Fruit fly (Drosophila melanogaster): Measurements from ENCODE around the gene CG5199.
A peak's percentile ranks its signal among the peaks of the same experiment; 100 is the strongest.

The CG5199 gene

dm6 chr3L:20447957-20448356 lies 4.7 kb downstream of the CG5199 start (continued):
- peak; percentile 37 for TF ChIP-seq nom (GFP tag; optimal IDR thresholded peaks at IDR 0.05)
- TF ChIP-seq bsh (GFP tag; optimal IDR thresholded peaks at IDR 0.05) = peak in 1 of 2 experiments; percentile 5
- TF ChIP-seq B-H2 (GFP tag; optimal IDR thresholded peaks at IDR 0.05) = peak; percentile 30
- peak; percentile 66 for TF ChIP-seq CG2678 (tag; optimal IDR thresholded peaks at IDR 0.05)
- peak; percentile 62 for TF ChIP-seq CG10147 (GFP tag; optimal IDR thresholded peaks at IDR 0.05)
- TF ChIP-seq wek (GFP tag; optimal IDR thresholded peaks at IDR 0.05) = peak; percentile 51
- no peak for TF ChIP-seq al (GFP tag; IDR thresholded peaks at IDR 0.05)
- peak; percentile 82 for TF ChIP-seq CG7987 (GFP tag; optimal IDR thresholded peaks at IDR 0.05)
- TF ChIP-seq CG17361 (GFP tag; IDR thresholded peaks at IDR 0.05) = no peak
- peak; percentile 2 for TF ChIP-seq CG7839 (tag; optimal IDR thresholded peaks at IDR 0.05)
- no peak for TF ChIP-seq Pdp1 (GFP tag; optimal IDR thresholded peaks at IDR 0.05)
- no peak for TF ChIP-seq dpn (GFP tag; optimal IDR thresholded peaks at IDR 0.05)
- TF ChIP-seq CG12659 (GFP tag; optimal IDR thresholded peaks at IDR 0.05) = peak; percentile 23
- TF ChIP-seq Xrp1 (GFP tag; IDR thresholded peaks at IDR 0.05) = peak; percentile 20; the same call in 1 of the 2 replicates
- TF ChIP-seq CG33557 (GFP tag; optimal IDR thresholded peaks at IDR 0.05) = peak; percentile 55
- peak; percentile 69 for TF ChIP-seq Vsx1 (GFP tag; optimal IDR thresholded peaks at IDR 0.05)
- peak; percentile 62 for TF ChIP-seq odd (GFP tag; optimal IDR thresholded peaks at IDR 0.05)
- peak; percentile 75 for TF ChIP-seq Fer1 (GFP tag; optimal IDR thresholded peaks at IDR 0.05)
- TF ChIP-seq salm (tag; optimal IDR thresholded peaks at IDR 0.05) = peak; percentile 31
- no peak for TF ChIP-seq phol (tag; optimal IDR thresholded peaks at IDR 0.05)
- peak; percentile 61 for TF ChIP-seq lbe (GFP tag; optimal IDR thresholded peaks at IDR 0.05)
- TF ChIP-seq CG15601 (tag; optimal IDR thresholded peaks at IDR 0.05) = peak; percentile 37
- TF ChIP-seq Awh (GFP tag; IDR thresholded peaks at IDR 0.05) = no peak
- TF ChIP-seq schlank (tag; optimal IDR thresholded peaks at IDR 0.05) = peak; percentile 63
- TF ChIP-seq CG15269 (tag; optimal IDR thresholded peaks at IDR 0.05) = peak; percentile 24
- TF ChIP-seq scrt (GFP tag; optimal IDR thresholded peaks at IDR 0.05) = peak; percentile 36
- TF ChIP-seq CG17568 (GFP tag; optimal IDR thresholded peaks at IDR 0.05) = peak; percentile 68
- peak; percentile 29 for TF ChIP-seq CG9817 (tag; optimal IDR thresholded peaks at IDR 0.05)
- TF ChIP-seq CG1602 (GFP tag; optimal IDR thresholded peaks at IDR 0.05) = no peak
- TF ChIP-seq lab (GFP tag; optimal IDR thresholded peaks at IDR 0.05) = peak; percentile 84
- no peak for TF ChIP-seq sima (GFP tag; optimal IDR thresholded peaks at IDR 0.05)
- peak; percentile 38 for TF ChIP-seq CG17385 (GFP tag; optimal IDR thresholded peaks at IDR 0.05)

dm6 chr3L:20447337-20447736 lies 5.3 kb downstream of the CG5199 start:
- 0 out of 2 replicates have a peak, but pooled peaks have one; percentile 23 for TF ChIP-seq ara (GFP tag; IDR thresholded peaks at IDR 0.05)
- TF ChIP-seq CG33557 (GFP tag; optimal IDR thresholded peaks at IDR 0.05) = no peak
- TF ChIP-seq CG2875 (GFP tag; optimal IDR thresholded peaks at IDR 0.05) = peak; percentile 9
- TF ChIP-seq Hr39 (optimal IDR thresholded peaks at IDR 0.05) = no peak
- no peak for TF ChIP-seq PHDP (tag; optimal IDR thresholded peaks at IDR 0.05)
- no peak for TF ChIP-seq Dp (GFP tag; optimal IDR thresholded peaks at IDR 0.05)
- no peak for TF ChIP-seq oc (tag; optimal IDR thresholded peaks at IDR 0.05)
- no peak for TF ChIP-seq slp2 (GFP tag; optimal IDR thresholded peaks at IDR 0.05)
- peak; percentile 45; the same call in 1 of the 3 replicates for TF ChIP-seq ken (GFP tag; IDR thresholded peaks at IDR 0.05)
- TF ChIP-seq Hr3 (GFP tag; optimal IDR thresholded peaks at IDR 0.05) = no peak
- TF ChIP-seq E2f2 (GFP tag; IDR thresholded peaks at IDR 0.05) = no peak
- no peak for TF ChIP-seq otp (GFP tag; IDR thresholded peaks at IDR 0.05)
- no peak for TF ChIP-seq CG4707 (GFP tag; optimal IDR thresholded peaks at IDR 0.05)
- TF ChIP-seq stwl (tag; optimal IDR thresholded peaks at IDR 0.05) = no peak
- TF ChIP-seq bab2 (GFP tag; optimal IDR thresholded peaks at IDR 0.05) = no peak
- peak; percentile 16; the same call in 1 of the 2 replicates for TF ChIP-seq lmd (GFP tag; IDR thresholded peaks at IDR 0.05)
- peak; percentile 48; the same call in 1 of the 2 replicates for TF ChIP-seq Drgx (GFP tag; IDR thresholded peaks at IDR 0.05)
- peak; percentile 9 for TF ChIP-seq Hsf (GFP tag; optimal IDR thresholded peaks at IDR 0.05)
- TF ChIP-seq CG7786 (GFP tag; optimal IDR thresholded peaks at IDR 0.05) = no peak
- TF ChIP-seq CG17359 (tag; optimal IDR thresholded peaks at IDR 0.05) = no peak
